Fruit fly (Drosophila melanogaster) whole organism: ENCODE measurements around the gene CG11030.

Source experiments
- CG8478 ChIP-seq: fragments of >200 bp; optimal IDR thresholded peaks from 2 replicates; lab custom pipeline; 2018; ENCODE audit warnings: inconsistent platforms
- psq ChIP-seq: fragments of >200 bp; optimal IDR thresholded peaks from 2 replicates; lab custom pipeline; 2017
- usp ChIP-seq: fragments of >200 bp; optimal IDR thresholded peaks from 2 replicates; lab custom pipeline; 2017; ENCODE audit warnings: missing biosample characterization, missing genetic modification characterization, mixed read lengths

DNA sequence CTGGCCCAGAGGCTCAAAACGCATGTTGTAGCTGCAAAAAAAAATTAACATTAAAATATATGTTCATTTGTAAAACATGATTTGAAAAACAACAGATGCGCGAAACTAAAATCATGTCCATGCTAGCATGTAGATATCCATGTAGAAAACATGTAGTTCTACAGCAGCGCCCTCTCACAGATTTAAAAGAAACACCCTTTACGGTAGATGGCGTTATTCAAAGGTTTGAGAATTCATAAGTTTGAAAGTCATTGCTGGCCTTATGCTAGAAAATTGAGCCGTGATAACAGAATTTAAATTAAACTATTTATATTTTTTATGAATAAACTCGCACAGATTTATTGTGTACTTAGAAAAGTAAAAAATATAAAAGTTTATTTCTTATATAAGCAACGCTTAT is 46.7 kb downstream of the CG11030 start:
- TF ChIP-seq usp (GFP tag; lab: Kevin White, UChicago) (no peak), CG8478 (lab: Kevin White, UChicago) (no peak), psq (lab: Kevin White, UChicago) (no peak)
